Fruit fly (Drosophila melanogaster) whole organism: Measurements from ENCODE around the gene Miga.

Experiments used
- Dll ChIP-seq: fragments of >200 bp; optimal IDR thresholded peaks from 2 replicates; lab custom pipeline; 2017
- psq ChIP-seq: fragments of >200 bp; optimal IDR thresholded peaks from 2 replicates; lab custom pipeline; 2017

DNA sequence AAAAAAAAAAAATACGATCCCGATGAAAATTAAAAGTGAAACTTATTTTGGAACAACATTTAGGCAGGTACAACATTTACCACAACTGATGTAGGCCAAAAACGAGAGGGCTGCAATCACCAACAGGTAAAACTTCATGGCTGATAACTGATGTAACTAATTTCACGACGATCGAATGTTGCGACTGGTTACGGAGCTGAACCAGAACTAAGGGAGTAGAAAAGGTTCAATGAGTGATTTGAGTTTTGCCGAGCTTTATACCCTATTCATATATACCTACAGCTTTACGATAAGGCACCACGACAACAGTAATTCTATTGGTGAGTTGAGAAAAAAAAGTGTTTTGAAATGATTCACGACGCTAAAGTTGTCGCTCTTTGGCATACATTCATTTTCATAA lies 23.1 kb upstream of the Miga start, which contains the start of gene CG15347:
- TF ChIP-seq Dll: no peak
- no peak for TF ChIP-seq psq (lab: Kevin White, UChicago)
